Worm (Caenorhabditis elegans): Measurements from ENCODE around the gene pho-5.

pho-5 gene

ce11 chrIII:7296092-7296668, 10.5 kb upstream of the pho-5 start:
- TF ChIP-seq egl-5 (tag; optimal IDR thresholded peaks at IDR 0.05): peak; percentile 14
- peak; percentile 20 for TF ChIP-seq nhr-23 (tag; optimal IDR thresholded peaks at IDR 0.05)
- peak; percentile 63 for TF ChIP-seq nhr-25 (tag; optimal IDR thresholded peaks at IDR 0.05)
- no peak for TF ChIP-seq sea-2 (GFP tag; optimal IDR thresholded peaks at IDR 0.05)

- TF ChIP-seq ceh-16 (tag; optimal IDR thresholded peaks at IDR 0.05) (no peak), pha-4 (tag; optimal IDR thresholded peaks at IDR 0.05) (peak; percentile 52)
These were observed 7.5 kb upstream of the pho-5 start, which contains the start of gene cwf-19L2 for ce11 chrIII:7293075-7293684. Gene cwf-19L2, plus strand, starts transcription at chrIII:7293634.

ce11 chrIII:7292569-7292968, 6.9 kb upstream of the pho-5 start:
- TF ChIP-seq ama-1 (optimal IDR thresholded peaks at IDR 0.05) (no peak), pha-4 (tag; optimal IDR thresholded peaks at IDR 0.05) (peak; percentile 26), nhr-237 (tag; optimal IDR thresholded peaks at IDR 0.05) (no peak), nhr-25 (tag; optimal IDR thresholded peaks at IDR 0.05) (peak; percentile 61), mml-1 (tag; optimal IDR thresholded peaks at IDR 0.05) (no peak), ceh-16 (tag; optimal IDR thresholded peaks at IDR 0.05) (no peak), elt-2 (tag; optimal IDR thresholded peaks at IDR 0.05) (no peak), elt-1 (tag; optimal IDR thresholded peaks at IDR 0.05) (no peak), lsy-12 (tag; optimal IDR thresholded peaks at IDR 0.05) (no peak), hmg-11 (tag; optimal IDR thresholded peaks at IDR 0.05) (peak; percentile 17), nhr-76 (tag; optimal IDR thresholded peaks at IDR 0.05) (no peak), unc-62 (GFP tag; optimal IDR thresholded peaks at IDR 0.05) (no peak), lin-15B (tag; optimal IDR thresholded peaks at IDR 0.05) (peak; percentile 15), egl-5 (tag; optimal IDR thresholded peaks at IDR 0.05) (no peak), nfya-1 (tag; optimal IDR thresholded peaks at IDR 0.05; ENCODE audit: insufficient read depth) (peak; percentile 54), aly-2 (tag; optimal IDR thresholded peaks at IDR 0.05) (no peak), tbx-2 (tag; optimal IDR thresholded peaks at IDR 0.05) (no peak), fkh-2 (tag; optimal IDR thresholded peaks at IDR 0.05) (no peak), lin-39 (tag; optimal IDR thresholded peaks at IDR 0.05) (peak; percentile 7), pqm-1 (tag; optimal IDR thresholded peaks at IDR 0.05) (no peak)

ce11 chrIII:7291216-7291615, 5.5 kb upstream of the pho-5 start:
- TF ChIP-seq jun-1 (tag; optimal IDR thresholded peaks at IDR 0.05) (no peak), nfya-1 (tag; optimal IDR thresholded peaks at IDR 0.05; ENCODE audit: insufficient read depth) (peak; percentile 27)

- TF ChIP-seq nhr-43 (tag; optimal IDR thresholded peaks at IDR 0.05; ENCODE audit: poor library complexity, severe bottlenecking) (no peak), sea-2 (GFP tag; optimal IDR thresholded peaks at IDR 0.05) (no peak), snpc-4 (tag; optimal IDR thresholded peaks at IDR 0.05) (no peak), ama-1 (optimal IDR thresholded peaks at IDR 0.05) (no peak), hmg-11 (tag; optimal IDR thresholded peaks at IDR 0.05) (no peak), fos-1 (tag; optimal IDR thresholded peaks at IDR 0.05) (no peak), elt-3 (tag; optimal IDR thresholded peaks at IDR 0.05) (no peak), nhr-23 (tag; optimal IDR thresholded peaks at IDR 0.05) (no peak), lsy-12 (tag; optimal IDR thresholded peaks at IDR 0.05) (no peak), unc-62 (GFP tag; optimal IDR thresholded peaks at IDR 0.05) (no peak), jun-1 (tag; optimal IDR thresholded peaks at IDR 0.05) (no peak), nhr-67 (tag; optimal IDR thresholded peaks at IDR 0.05) (no peak), nhr-76 (tag; optimal IDR thresholded peaks at IDR 0.05) (no peak), R02D3.7 (tag; optimal IDR thresholded peaks at IDR 0.05) (no peak), egl-5 (tag; optimal IDR thresholded peaks at IDR 0.05) (no peak)
These were observed 4.8 kb upstream of the pho-5 start, which contains the start of gene algn-11 for ce11 chrIII:7290462-7290861. Gene algn-11, minus strand, starts transcription at chrIII:7290562.

- no peak for TF ChIP-seq elt-2 (tag; optimal IDR thresholded peaks at IDR 0.05)
- no peak for TF ChIP-seq R02D3.7 (tag; optimal IDR thresholded peaks at IDR 0.05)
These were observed 1.8 kb upstream of the pho-5 start, which contains the start of gene ykt-6 for ce11 chrIII:7287503-7287902. Gene ykt-6, minus strand, starts transcription at chrIII:7287603.
